Fruit fly (Drosophila melanogaster) whole organism, adult: ENCODE results near the gene CG32772.
A peak's percentile ranks its signal among the peaks of the same experiment; 100 is the strongest.

Experiments used
- CG12768 ChIP-seq: fragments of 200-800 bp; sonication (Bioruptor generic); optimal IDR thresholded peaks from 2 replicates; lab custom pipeline; 2017; ENCODE audit warnings: missing biosample characterization, missing genetic modification characterization, mild to moderate bottlenecking, moderate library complexity, missing genetic modification reagents
- CG1620 ChIP-seq: fragments of 200-800 bp; sonication (Bioruptor generic); optimal IDR thresholded peaks from 2 replicates; lab custom pipeline; 2016; ENCODE audit warnings: missing biosample characterization, missing genetic modification characterization
- CG7101 ChIP-seq: fragments of 200-800 bp; sonication (Bioruptor generic); optimal IDR thresholded peaks from 2 replicates; lab custom pipeline; 2018; ENCODE audit warnings: missing biosample characterization, mild to moderate bottlenecking, missing genetic modification characterization, moderate library complexity
- Clk ChIP-seq: fragments of 200-800 bp; sonication (Bioruptor generic); optimal IDR thresholded peaks from 2 replicates; lab custom pipeline; 2017; ENCODE audit warnings: missing biosample characterization, missing genetic modification characterization
- Hr96 ChIP-seq: fragments of 200-800 bp; sonication (Bioruptor generic); optimal IDR thresholded peaks from 2 replicates; lab custom pipeline; 2016; ENCODE audit warnings: missing biosample characterization, missing genetic modification characterization
- Mnt ChIP-seq: fragments of 200-800 bp; sonication (Bioruptor generic); optimal IDR thresholded peaks from 2 replicates; lab custom pipeline; 2016; ENCODE audit warnings: missing biosample characterization, mild to moderate bottlenecking, missing genetic modification characterization
- pad ChIP-seq: fragments of 200-800 bp; sonication (Bioruptor generic); optimal IDR thresholded peaks from 3 replicates; lab custom pipeline; 2017; ENCODE audit warnings: missing biosample characterization, missing genetic modification characterization, mild to moderate bottlenecking, moderate library complexity, missing genetic modification reagents
- toe ChIP-seq: fragments of 200-800 bp; sonication (Bioruptor generic); optimal IDR thresholded peaks from 2 replicates; lab custom pipeline; 2016; ENCODE audit warnings: missing biosample characterization, missing genetic modification characterization

DNA sequence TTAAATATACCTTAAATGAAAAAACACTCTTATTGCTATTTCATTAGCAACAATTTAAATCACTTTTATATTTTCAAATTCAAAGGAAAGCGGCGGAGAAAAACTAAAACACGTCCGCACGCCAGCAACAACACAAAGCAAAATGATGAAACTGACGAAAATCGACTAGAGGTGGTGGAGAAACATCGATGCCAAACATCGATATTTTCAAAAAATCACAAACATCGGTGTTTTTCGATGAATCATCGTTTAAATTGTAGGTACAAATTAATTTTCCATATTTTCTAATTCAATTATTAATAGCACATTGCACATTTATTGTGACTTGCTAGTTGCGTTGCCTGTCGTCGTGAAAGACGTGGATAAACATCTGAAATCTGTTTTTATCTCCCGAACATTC, 22.1 kb downstream of the CG32772 start:
- TF ChIP-seq CG1620 (GFP tag; lab: Kevin White, UChicago): peak; percentile 1
- no peak for TF ChIP-seq Clk (GFP tag; lab: Kevin White, UChicago)
- TF ChIP-seq pad: no peak
- no peak for TF ChIP-seq CG12768 (GFP tag; lab: Kevin White, UChicago)
- TF ChIP-seq Hr96: no peak
- no peak for TF ChIP-seq toe
- TF ChIP-seq Mnt: no peak
- TF ChIP-seq CG7101: no peak
